Fruit fly (Drosophila melanogaster) whole organism, wandering third instar larva: ENCODE results near the gene Spn77Bb.
A peak's percentile ranks its signal among the peaks of the same experiment; 100 is the strongest.

Experiments used
- Abd-B ChIP-seq: fragments of >200 bp; optimal IDR thresholded peaks from 2 replicates; lab custom pipeline; 2017; ENCODE audit warnings: missing biosample characterization, missing genetic modification characterization
- CG32264 ChIP-seq: fragments of 200-800 bp; sonication (Bioruptor generic); optimal IDR thresholded peaks from 2 replicates; lab custom pipeline; 2016; ENCODE audit warnings: missing biosample characterization, missing genetic modification characterization
- CG9705 ChIP-seq: fragments of 200-800 bp; sonication (Bioruptor generic); optimal IDR thresholded peaks from 2 replicates; lab custom pipeline; 2018; ENCODE audit warnings: missing biosample characterization, mild to moderate bottlenecking, missing genetic modification characterization
- CrebA ChIP-seq: fragments of 200-800 bp; sonication (Bioruptor generic); optimal IDR thresholded peaks from 2 replicates; lab custom pipeline; 2016; ENCODE audit warnings: missing biosample characterization, mild to moderate bottlenecking, missing genetic modification characterization, borderline replicate concordance
- Dfd ChIP-seq: fragments of >200 bp; optimal IDR thresholded peaks from 2 replicates; lab custom pipeline; 2017; ENCODE audit warnings: missing biosample characterization, missing genetic modification characterization
- Dif ChIP-seq: fragments of 200-275, 200-300 bp; sonication (Bioruptor generic); optimal IDR thresholded peaks from 2 replicates; lab custom pipeline; 2018; ENCODE audit warnings: missing biosample characterization, missing genetic modification characterization; ENCODE audit not compliant: partially characterized antibody
- GATAd ChIP-seq: sonication (Bioruptor generic); optimal IDR thresholded peaks from 2 replicates; lab custom pipeline; 2016; ENCODE audit warnings: missing biosample characterization, missing genetic modification characterization
- HLH106 ChIP-seq: fragments of 200-800 bp; optimal IDR thresholded peaks from 3 replicates; lab custom pipeline; 2019; ENCODE audit warnings: missing biosample characterization, mild to moderate bottlenecking, missing genetic modification characterization, moderate library complexity
- Hnf4 ChIP-seq: fragments of 200-800 bp; sonication (Bioruptor generic); optimal IDR thresholded peaks from 2 replicates; lab custom pipeline; 2016; ENCODE audit warnings: missing biosample characterization, mild to moderate bottlenecking, missing genetic modification characterization
- Hr78 ChIP-seq: fragments of >200 bp; optimal IDR thresholded peaks from 2 replicates; lab custom pipeline; 2017; ENCODE audit warnings: missing biosample characterization, missing genetic modification characterization
- Hr83 ChIP-seq: fragments of 200-300 bp; sonication (Bioruptor generic); optimal IDR thresholded peaks from 2 replicates; lab custom pipeline; 2016; ENCODE audit warnings: missing biosample characterization, mild to moderate bottlenecking, missing genetic modification characterization, moderate library complexity; ENCODE audit not compliant: poor library complexity, severe bottlenecking
- Jra ChIP-seq: sonication (Bioruptor generic); optimal IDR thresholded peaks from 2 replicates; lab custom pipeline; 2016; ENCODE audit warnings: missing biosample characterization, missing genetic modification characterization
- Mio ChIP-seq: sonication (Bioruptor generic); optimal IDR thresholded peaks from 2 replicates; lab custom pipeline; 2016; ENCODE audit warnings: missing biosample characterization, missing genetic modification characterization
- Myc ChIP-seq: fragments of >200 bp; optimal IDR thresholded peaks from 2 replicates; lab custom pipeline; 2017
- N ChIP-seq: fragments of >200 bp; optimal IDR thresholded peaks from 2 replicates; lab custom pipeline; 2018; ENCODE audit warnings: missing biosample characterization, missing external identifiers, missing genetic modification characterization
- OdsH ChIP-seq: fragments of 200-800 bp; sonication (Bioruptor generic); optimal IDR thresholded peaks from 2 replicates; lab custom pipeline; 2016; ENCODE audit warnings: missing biosample characterization, mild to moderate bottlenecking, missing genetic modification characterization
- Rel ChIP-seq, 2 experiments: fragments of 200-800 bp; sonication (Bioruptor generic) in 1 of 2; optimal IDR thresholded peaks; 2 replicates in 1 of 2; 3 replicates in 1 of 2; lab custom pipeline; 2016 to 2019; ENCODE audit warnings: mild to moderate bottlenecking in 2 of 2, missing biosample characterization in 2 of 2, missing genetic modification characterization in 2 of 2, moderate library complexity in 1 of 2
- Sp1 ChIP-seq: fragments of 200-800 bp; sonication (Bioruptor generic); optimal IDR thresholded peaks from 3 replicates; lab custom pipeline; 2019; ENCODE audit warnings: missing biosample characterization, mild to moderate bottlenecking, missing genetic modification characterization, moderate library complexity
- Vsx2 ChIP-seq: fragments of 200-300, 225-300 bp; sonication (Bioruptor generic); optimal IDR thresholded peaks from 2 replicates; lab custom pipeline; 2018; ENCODE audit warnings: missing biosample characterization, missing genetic modification characterization; ENCODE audit not compliant: partially characterized antibody
- br ChIP-seq: fragments of 200-800 bp; sonication (Bioruptor generic); optimal IDR thresholded peaks from 2 replicates; lab custom pipeline; 2016; ENCODE audit warnings: missing biosample characterization, missing genetic modification characterization
- brk ChIP-seq: fragments of 200-800 bp; sonication (Bioruptor generic); optimal IDR thresholded peaks from 2 replicates; lab custom pipeline; 2016; ENCODE audit warnings: missing biosample characterization, mild to moderate bottlenecking, missing genetic modification characterization
- dl ChIP-seq, 2 experiments: fragments of 175-275, 200-275 bp in 1 of 2; fragments of 200-275 bp in 1 of 2; sonication (Bioruptor generic); optimal IDR thresholded peaks; lab custom pipeline; 2018; ENCODE audit warnings: mild to moderate bottlenecking in 2 of 2, missing biosample characterization in 2 of 2, missing genetic modification characterization in 2 of 2, moderate library complexity in 2 of 2; ENCODE audit not compliant: partially characterized antibody in 2 of 2, insufficient read depth in 1 of 2
- dmrt93B ChIP-seq: fragments of 200-800 bp; sonication (Bioruptor generic); optimal IDR thresholded peaks from 2 replicates; lab custom pipeline; 2018; ENCODE audit warnings: missing biosample characterization, mild to moderate bottlenecking, missing genetic modification characterization
- dsf ChIP-seq: sonication (Bioruptor generic); optimal IDR thresholded peaks from 2 replicates; lab custom pipeline; 2016; ENCODE audit warnings: missing biosample characterization, missing genetic modification characterization, borderline replicate concordance
- ey ChIP-seq: fragments of 200-800 bp; sonication (Bioruptor generic); optimal IDR thresholded peaks from 2 replicates; lab custom pipeline; 2016; ENCODE audit warnings: missing biosample characterization, missing genetic modification characterization
- foxo ChIP-seq, 2 experiments: fragments of 200-800 bp; sonication (Bioruptor generic); optimal IDR thresholded peaks; 2 replicates in 1 of 2; 3 replicates in 1 of 2; lab custom pipeline; 2016 to 2017; ENCODE audit warnings: missing biosample characterization in 2 of 2, missing genetic modification characterization in 2 of 2
- fru ChIP-seq: fragments of 200-800 bp; sonication (Bioruptor generic); optimal IDR thresholded peaks from 3 replicates; lab custom pipeline; 2016; ENCODE audit warnings: missing biosample characterization, mild to moderate bottlenecking, missing genetic modification characterization
- h ChIP-seq: fragments of 200-800 bp; sonication (Bioruptor generic); optimal IDR thresholded peaks from 3 replicates; lab custom pipeline; 2016; ENCODE audit warnings: missing biosample characterization, mild to moderate bottlenecking, missing genetic modification characterization
- jim ChIP-seq: fragments of 175-275, 200-325 bp; sonication (Bioruptor generic); optimal IDR thresholded peaks from 2 replicates; lab custom pipeline; 2016; ENCODE audit warnings: missing biosample characterization, mild to moderate bottlenecking, missing genetic modification characterization
- lola ChIP-seq: fragments of >200 bp; optimal IDR thresholded peaks from 2 replicates; lab custom pipeline; 2017; ENCODE audit warnings: missing biosample characterization, missing genetic modification characterization
- pan ChIP-seq: fragments of >200 bp; optimal IDR thresholded peaks from 2 replicates; lab custom pipeline; 2017
- rgr ChIP-seq: fragments of 200-800 bp; sonication (Bioruptor generic); optimal IDR thresholded peaks from 3 replicates; lab custom pipeline; 2016; ENCODE audit warnings: missing biosample characterization, mild to moderate bottlenecking, missing genetic modification characterization
- sage ChIP-seq: fragments of 200-800 bp; sonication (Bioruptor generic); optimal IDR thresholded peaks from 2 replicates; lab custom pipeline; 2016; ENCODE audit warnings: missing biosample characterization, mild to moderate bottlenecking, missing genetic modification characterization
- sv ChIP-seq: fragments of 200-800 bp; sonication (Bioruptor generic); optimal IDR thresholded peaks from 3 replicates; lab custom pipeline; 2016; ENCODE audit warnings: missing biosample characterization, missing genetic modification characterization
- tai ChIP-seq: sonication (Bioruptor generic); optimal IDR thresholded peaks from 2 replicates; lab custom pipeline; 2016; ENCODE audit warnings: missing biosample characterization, missing genetic modification characterization
- usp ChIP-seq: fragments of >200 bp; optimal IDR thresholded peaks from 2 replicates; lab custom pipeline; 2017; ENCODE audit warnings: missing biosample characterization, missing genetic modification characterization
- woc ChIP-seq: sonication (Bioruptor generic); optimal IDR thresholded peaks from 2 replicates; lab custom pipeline; 2016; ENCODE audit warnings: missing biosample characterization, mild to moderate bottlenecking, missing genetic modification characterization

The Spn77Bb gene

DNA sequence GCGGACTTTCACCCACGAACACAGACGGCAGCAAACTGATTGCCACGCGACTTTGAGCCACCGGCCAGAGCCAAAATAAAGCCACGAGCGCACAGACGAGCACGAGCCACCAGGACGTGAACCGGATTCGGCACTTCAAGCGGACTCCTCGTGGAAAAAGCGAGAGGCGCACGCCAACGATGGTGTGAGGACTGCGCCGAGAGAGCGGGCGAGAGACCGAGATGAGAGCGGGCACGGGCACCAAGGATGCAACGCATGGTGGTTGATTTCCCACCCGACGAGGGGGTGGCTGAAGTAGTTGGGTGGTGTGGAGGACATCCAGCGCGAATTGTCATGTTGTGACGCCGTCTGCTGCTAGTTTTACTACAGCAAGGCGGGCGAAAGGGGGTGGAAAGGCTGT lies 25.7 kb upstream of the Spn77Bb start, which contains the start of gene gogo:
Gene gogo (minus strand): TSS at position 39 of the 400 bp plus-strand sequence.
- TF ChIP-seq Jra (GFP tag; lab: Kevin White, UChicago) (no peak), sage (no peak), dl (GFP tag; optimal IDR thresholded peaks at IDR 0.05; lab: Kevin White, UChicago; ENCODE audit: insufficient read depth in 1 of 2, partially characterized antibody in 2 of 2) (peak in 1 of 2 experiments; percentile 34), usp (GFP tag; lab: Kevin White, UChicago) (no peak)

- no peak for TF ChIP-seq Jra (GFP tag; lab: Kevin White, UChicago)
- no peak for TF ChIP-seq tai
- no peak for TF ChIP-seq CG9705 (GFP tag; lab: Kevin White, UChicago)
- no peak for TF ChIP-seq OdsH (GFP tag; lab: Kevin White, UChicago)
- no peak for TF ChIP-seq Dif
- no peak for TF ChIP-seq Vsx2 (GFP tag; lab: Kevin White, UChicago)
- TF ChIP-seq Hnf4 (GFP tag; lab: Kevin White, UChicago): no peak
- no peak for TF ChIP-seq sage
- TF ChIP-seq Sp1: no peak
- TF ChIP-seq CrebA (GFP tag; lab: Kevin White, UChicago): no peak
- no peak for TF ChIP-seq dsf (GFP tag; lab: Kevin White, UChicago)
- TF ChIP-seq dl (GFP tag; optimal IDR thresholded peaks at IDR 0.05; lab: Kevin White, UChicago; ENCODE audit: insufficient read depth in 1 of 2, partially characterized antibody in 2 of 2): no peak
- TF ChIP-seq foxo (GFP tag; optimal IDR thresholded peaks at IDR 0.05; lab: Kevin White, UChicago): no peak
- no peak for TF ChIP-seq CG32264 (GFP tag; lab: Kevin White, UChicago)
- no peak for TF ChIP-seq Abd-B (GFP tag; lab: Kevin White, UChicago)
- no peak for TF ChIP-seq pan (lab: Kevin White, UChicago)
- no peak for TF ChIP-seq GATAd (GFP tag; lab: Kevin White, UChicago)
- no peak for TF ChIP-seq Mio (GFP tag; lab: Kevin White, UChicago)
- TF ChIP-seq woc (GFP tag; lab: Kevin White, UChicago): no peak
- TF ChIP-seq, all 38 proteins: peak for 0
Observed at dm6 chr3L:20296797-20297196, 24.0 kb upstream of the Spn77Bb start, which contains the start of gene FRG1. Gene FRG1, minus strand, starts transcription at chr3L:20296971.

DNA sequence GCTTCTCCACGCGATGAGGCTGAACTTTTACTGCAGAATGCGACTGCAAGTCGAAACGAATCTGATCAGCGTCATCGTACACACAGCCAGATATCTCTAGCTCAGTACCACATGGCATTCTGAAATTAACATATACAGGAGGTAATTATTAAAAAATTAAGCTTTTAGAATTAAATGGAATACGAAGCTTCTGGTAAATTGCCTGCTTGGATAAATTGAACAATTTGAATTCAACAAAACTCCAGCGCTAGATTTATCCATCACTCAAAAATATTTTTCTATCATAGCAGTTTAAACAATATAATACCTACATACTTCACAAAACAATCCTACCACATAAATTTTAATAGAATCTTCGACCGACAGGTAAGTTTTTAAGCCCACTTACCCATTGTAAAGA lies 21.6 kb upstream of the Spn77Bb start, which contains the start of gene SCCRO4:
Gene SCCRO4 (plus strand): TSS at position 301 of the 400 bp plus-strand sequence.
- TF ChIP-seq tai (no peak), dmrt93B (GFP tag; lab: Kevin White, UChicago) (no peak), Hr83 (GFP tag; lab: Kevin White, UChicago) (no peak), dsf (GFP tag; lab: Kevin White, UChicago) (no peak), brk (GFP tag; lab: Kevin White, UChicago) (no peak), Dfd (no peak), sage (no peak), foxo (GFP tag; optimal IDR thresholded peaks at IDR 0.05; lab: Kevin White, UChicago) (no peak), CG9705 (GFP tag; lab: Kevin White, UChicago) (no peak), jim (GFP tag; lab: Kevin White, UChicago) (no peak)

dm6 chr3L:20302081-20302630 lies 18.6 kb upstream of the Spn77Bb start, which contains the start of gene Pex23:
Gene Pex23, minus strand, starts transcription at chr3L:20302141.
- TF ChIP-seq GATAd (GFP tag; lab: Kevin White, UChicago) (peak; percentile 70), Hr83 (GFP tag; lab: Kevin White, UChicago) (peak; percentile 68), ey (GFP tag; lab: Kevin White, UChicago) (peak; percentile 82), dl (GFP tag; optimal IDR thresholded peaks at IDR 0.05; lab: Kevin White, UChicago; ENCODE audit: insufficient read depth in 1 of 2, partially characterized antibody in 2 of 2) (no peak), sv (GFP tag; lab: Kevin White, UChicago) (peak; percentile 83), N (GFP tag; lab: Kevin White, UChicago) (no peak), jim (GFP tag; lab: Kevin White, UChicago) (no peak), Rel (GFP tag; optimal IDR thresholded peaks at IDR 0.05; lab: Kevin White, UChicago) (no peak), Rel (tag; optimal IDR thresholded peaks at IDR 0.05; lab: Kevin White, UChicago) (peak; percentile 32), sage (peak; percentile 45), Sp1 (peak; percentile 58), lola (GFP tag; lab: Kevin White, UChicago) (no peak), brk (GFP tag; lab: Kevin White, UChicago) (no peak), CG32264 (GFP tag; lab: Kevin White, UChicago) (no peak), dmrt93B (GFP tag; lab: Kevin White, UChicago) (no peak), Jra (GFP tag; lab: Kevin White, UChicago) (peak; percentile 84), pan (lab: Kevin White, UChicago) (no peak), Mio (GFP tag; lab: Kevin White, UChicago) (no peak), Dfd (no peak), Dif (no peak), usp (GFP tag; lab: Kevin White, UChicago) (no peak), Hnf4 (GFP tag; lab: Kevin White, UChicago) (no peak), br (no peak), Vsx2 (GFP tag; lab: Kevin White, UChicago) (no peak), CG9705 (GFP tag; lab: Kevin White, UChicago) (peak; percentile 58), dsf (GFP tag; lab: Kevin White, UChicago) (peak; percentile 84), h (GFP tag; lab: Kevin White, UChicago) (peak; percentile 86), tai (no peak), rgr (GFP tag; lab: Kevin White, UChicago) (peak; percentile 85), OdsH (GFP tag; lab: Kevin White, UChicago) (peak; percentile 67), woc (GFP tag; lab: Kevin White, UChicago) (peak; percentile 72), fru (GFP tag; lab: Kevin White, UChicago) (peak; percentile 87), Hr78 (GFP tag; lab: Kevin White, UChicago) (no peak), foxo (GFP tag; optimal IDR thresholded peaks at IDR 0.05; lab: Kevin White, UChicago) (peak in 1 of 2 experiments; percentile 84), Myc (lab: Kevin White, UChicago) (peak; percentile 26), Abd-B (GFP tag; lab: Kevin White, UChicago) (no peak), HLH106 (tag; lab: Kevin White, UChicago) (peak; percentile 78)
